Fruit fly (Drosophila melanogaster): ENCODE measurements around the gene Rpn3.

Gene Rpn3

dm6 chr2L:19098668-19099067, 47.1 kb downstream of the Rpn3 start:
- TF ChIP-seq wdn (GFP tag; IDR thresholded peaks at IDR 0.05), result no peak
- no peak for TF ChIP-seq BEAF-32 (GFP tag; optimal IDR thresholded peaks at IDR 0.05)
- no peak for TF ChIP-seq BtbVII (GFP tag; optimal IDR thresholded peaks at IDR 0.05)
- no peak for TF ChIP-seq H15 (GFP tag; IDR thresholded peaks at IDR 0.05)
- TF ChIP-seq knrl (GFP tag; IDR thresholded peaks at IDR 0.05; ENCODE audit: partially characterized antibody), result no peak
- peak; percentile 68 for TF ChIP-seq Med (GFP tag)
- TF ChIP-seq lab (GFP tag; optimal IDR thresholded peaks at IDR 0.05), result peak; percentile 2
- TF ChIP-seq gem (tag; optimal IDR thresholded peaks at IDR 0.05), result no peak
- TF ChIP-seq cad (GFP tag; optimal IDR thresholded peaks at IDR 0.05), result no peak
- TF ChIP-seq CG4404 (GFP tag; IDR thresholded peaks at IDR 0.05), result no peak
- no peak for TF ChIP-seq CG14965 (GFP tag; optimal IDR thresholded peaks at IDR 0.05; ENCODE audit: borderline replicate concordance)
- no peak for TF ChIP-seq CG3407 (GFP tag; optimal IDR thresholded peaks at IDR 0.05)
- no peak for TF ChIP-seq Sry-β (GFP tag; optimal IDR thresholded peaks at IDR 0.05)
- TF ChIP-seq dmrt11E (tag; optimal IDR thresholded peaks at IDR 0.05), result no peak
- TF ChIP-seq Xrp1 (GFP tag; IDR thresholded peaks at IDR 0.05), result no peak
- no peak for TF ChIP-seq MESR4 (GFP tag; optimal IDR thresholded peaks at IDR 0.05)
- TF ChIP-seq odd (GFP tag; optimal IDR thresholded peaks at IDR 0.05), result peak; percentile 13
- no peak for TF ChIP-seq pfk (GFP tag; optimal IDR thresholded peaks at IDR 0.05)
- TF ChIP-seq CG34422 (GFP tag; IDR thresholded peaks at IDR 0.05), result no peak
- TF ChIP-seq CkIIα-i1 (GFP tag; IDR thresholded peaks at IDR 0.05), result no peak
- no peak for TF ChIP-seq CG8290 (GFP tag; optimal IDR thresholded peaks at IDR 0.05)
- TF ChIP-seq CG8290 (tag; optimal IDR thresholded peaks at IDR 0.05), result no peak
- no peak for TF ChIP-seq CG11560 (tag; IDR thresholded peaks at IDR 0.05)
- no peak for TF ChIP-seq CG12104 (GFP tag; optimal IDR thresholded peaks at IDR 0.05)
- TF ChIP-seq caup (GFP tag; optimal IDR thresholded peaks at IDR 0.05; ENCODE audit: severe bottlenecking), result peak; percentile 70
- TF ChIP-seq exex (tag; optimal IDR thresholded peaks at IDR 0.05), result peak; percentile 48
- no peak for TF ChIP-seq CG10321 (GFP tag; IDR thresholded peaks at IDR 0.05)
- no peak for TF ChIP-seq ewg (GFP tag; optimal IDR thresholded peaks at IDR 0.05)
- TF ChIP-seq psq (GFP tag; optimal IDR thresholded peaks at IDR 0.05), result no peak
- no peak for TF ChIP-seq Sin3A (optimal IDR thresholded peaks at IDR 0.05)
- TF ChIP-seq mirr (GFP tag; optimal IDR thresholded peaks at IDR 0.05), result peak; percentile 80
- no peak for TF ChIP-seq tup (GFP tag; optimal IDR thresholded peaks at IDR 0.05)
- no peak for TF ChIP-seq CG18619 (GFP tag; optimal IDR thresholded peaks at IDR 0.05)
- no peak for TF ChIP-seq klu (GFP tag; IDR thresholded peaks at IDR 0.05)
- peak; percentile 82; the same call in 1 of the 2 replicates for TF ChIP-seq Lim3 (GFP tag; IDR thresholded peaks at IDR 0.05)
- no peak for TF ChIP-seq CG5180 (GFP tag; optimal IDR thresholded peaks at IDR 0.05)
- no peak for TF ChIP-seq CrebB (tag; optimal IDR thresholded peaks at IDR 0.05)
- TF ChIP-seq CG16863 (GFP tag; optimal IDR thresholded peaks at IDR 0.05), result no peak
- TF ChIP-seq CG9817 (tag; optimal IDR thresholded peaks at IDR 0.05), result no peak
- no peak for TF ChIP-seq ac (GFP tag; optimal IDR thresholded peaks at IDR 0.05)
- TF ChIP-seq Dip2 (GFP tag; IDR thresholded peaks at IDR 0.05), result no peak
- TF ChIP-seq Hand (GFP tag; optimal IDR thresholded peaks at IDR 0.05), result no peak
- TF ChIP-seq CG3281 (GFP tag; optimal IDR thresholded peaks at IDR 0.05), result no peak
- no peak for TF ChIP-seq CG9727 (GFP tag; optimal IDR thresholded peaks at IDR 0.05)
- TF ChIP-seq Neu2 (GFP tag; optimal IDR thresholded peaks at IDR 0.05; ENCODE audit: borderline replicate concordance), result no peak
- no peak for TF ChIP-seq ssp (GFP tag; IDR thresholded peaks at IDR 0.05)
- TF ChIP-seq NK7.1 (GFP tag; optimal IDR thresholded peaks at IDR 0.05), result no peak
- no peak for TF ChIP-seq Max (GFP tag; optimal IDR thresholded peaks at IDR 0.05)
- no peak for TF ChIP-seq Xbp1 (GFP tag; optimal IDR thresholded peaks at IDR 0.05)
- TF ChIP-seq CG4360 (GFP tag; IDR thresholded peaks at IDR 0.05), result no peak
- no peak for TF ChIP-seq CG15696 (tag; optimal IDR thresholded peaks at IDR 0.05)
- TF ChIP-seq run (tag; optimal IDR thresholded peaks at IDR 0.05), result no peak
